Worm (Caenorhabditis elegans): ENCODE results near the gene cest-26.

cest-26 gene

DNA sequence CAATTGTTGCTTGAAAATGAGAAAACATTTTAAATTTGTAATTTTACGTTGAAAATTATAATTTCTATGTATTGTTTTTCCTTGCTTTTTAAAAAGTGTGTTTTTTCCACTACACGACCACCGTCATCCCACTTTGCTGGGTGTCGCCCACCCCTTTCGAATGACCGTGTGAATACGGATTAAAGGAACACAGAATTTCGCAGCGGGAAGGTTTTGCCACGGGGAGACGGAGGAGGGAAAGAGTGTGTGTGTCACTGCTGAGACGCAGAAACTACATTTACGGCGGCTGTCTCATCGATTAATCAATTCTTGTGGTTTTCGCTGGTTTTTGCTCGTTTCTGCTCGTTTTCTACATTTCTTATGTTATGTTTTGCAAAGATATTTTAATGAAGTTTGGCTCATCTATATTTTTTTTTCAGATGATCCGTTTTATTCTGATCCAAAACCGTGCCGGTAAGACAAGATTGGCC, 20.4 kb upstream of the cest-26 start, which contains the start of gene aps-2 (continued):
- no peak for TF ChIP-seq ama-1 (optimal IDR thresholded peaks at IDR 0.05)
- TF ChIP-seq unc-30 (tag; optimal IDR thresholded peaks at IDR 0.05), result no peak

DNA sequence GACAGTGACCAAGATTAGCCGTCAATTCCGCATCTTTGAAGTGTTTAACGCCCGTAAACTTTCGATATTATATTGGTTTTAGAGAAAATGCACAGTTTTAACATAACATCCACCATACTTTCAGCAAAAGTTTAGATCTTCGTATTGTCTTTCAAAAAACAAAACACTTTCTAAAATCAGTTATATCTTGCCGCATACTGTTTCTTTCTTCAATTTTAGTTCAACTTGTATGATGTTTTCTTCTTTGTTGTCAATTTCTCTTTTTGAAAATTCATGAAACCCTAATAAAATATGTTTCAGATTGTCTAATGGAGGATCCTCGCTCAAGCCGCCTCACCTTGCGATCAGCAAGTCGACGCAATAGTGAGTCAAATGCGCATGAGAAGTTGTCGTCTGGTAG, 16.4 kb upstream of the cest-26 start, which contains the start of gene F02E8.4:
TSS of gene F02E8.4 (plus strand) at position 301 of the 400 bp plus-strand sequence.
- TF ChIP-seq nhr-85 (tag) (peak; percentile 23), ztf-4 (tag; optimal IDR thresholded peaks at IDR 0.05) (no peak)

DNA sequence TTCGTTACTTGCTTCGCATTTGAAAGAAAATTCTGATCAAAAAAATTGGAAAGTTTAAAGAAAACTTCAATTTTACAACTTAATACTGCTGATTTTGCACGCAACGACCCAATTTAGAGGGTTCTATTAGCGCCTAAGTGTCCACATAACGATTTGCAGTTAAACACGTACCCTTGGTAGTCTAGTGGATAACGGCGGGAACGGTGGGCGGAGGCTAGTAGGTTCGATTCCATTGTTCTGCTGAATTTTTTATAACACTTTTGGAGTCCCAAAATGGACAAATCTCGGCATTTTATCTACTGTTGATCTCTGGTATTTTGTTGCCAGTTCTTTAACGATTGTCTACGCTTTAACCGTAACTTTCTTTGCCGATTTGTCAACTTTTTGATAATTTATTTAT, 15.6 kb upstream of the cest-26 start:
- TF ChIP-seq fkh-10 (GFP tag; optimal IDR thresholded peaks at IDR 0.05), result no peak
- TF ChIP-seq unc-130 (tag; optimal IDR thresholded peaks at IDR 0.05), result no peak
- TF ChIP-seq lsy-2 (tag; optimal IDR thresholded peaks at IDR 0.05), result no peak
- TF ChIP-seq pax-3 (tag; optimal IDR thresholded peaks at IDR 0.05), result no peak
- no peak for TF ChIP-seq lin-13 (GFP tag; optimal IDR thresholded peaks at IDR 0.05)
- no peak for TF ChIP-seq ztf-11 (tag; optimal IDR thresholded peaks at IDR 0.05)
- TF ChIP-seq elt-3 (tag; optimal IDR thresholded peaks at IDR 0.05), result no peak
- no peak for TF ChIP-seq efl-3 (GFP tag; optimal IDR thresholded peaks at IDR 0.05)
- TF ChIP-seq zag-1 (tag; optimal IDR thresholded peaks at IDR 0.05), result no peak
- no peak for TF ChIP-seq nhr-84 (tag; optimal IDR thresholded peaks at IDR 0.05)

DNA sequence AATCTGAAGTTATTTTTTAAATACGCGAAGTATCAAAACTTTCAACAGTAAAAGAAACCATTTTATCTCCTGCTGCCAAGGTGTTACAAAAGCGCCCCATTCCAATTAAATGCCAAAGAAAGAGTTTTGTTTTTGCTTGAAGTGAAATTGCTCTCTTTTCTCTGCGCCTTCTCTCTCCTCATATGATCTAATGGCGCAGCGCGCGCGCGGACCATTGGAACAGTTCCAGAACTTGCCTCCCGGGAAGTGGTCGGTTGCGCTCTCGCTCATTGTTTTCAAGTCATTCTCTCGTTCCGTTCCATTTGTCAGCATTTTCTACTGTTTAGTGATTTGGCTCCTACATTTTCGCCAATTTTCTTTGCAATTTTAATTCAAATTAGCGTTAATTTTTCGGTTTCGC, 14.5 kb upstream of the cest-26 start:
- no peak for TF ChIP-seq ceh-82 (tag; optimal IDR thresholded peaks at IDR 0.05)

DNA sequence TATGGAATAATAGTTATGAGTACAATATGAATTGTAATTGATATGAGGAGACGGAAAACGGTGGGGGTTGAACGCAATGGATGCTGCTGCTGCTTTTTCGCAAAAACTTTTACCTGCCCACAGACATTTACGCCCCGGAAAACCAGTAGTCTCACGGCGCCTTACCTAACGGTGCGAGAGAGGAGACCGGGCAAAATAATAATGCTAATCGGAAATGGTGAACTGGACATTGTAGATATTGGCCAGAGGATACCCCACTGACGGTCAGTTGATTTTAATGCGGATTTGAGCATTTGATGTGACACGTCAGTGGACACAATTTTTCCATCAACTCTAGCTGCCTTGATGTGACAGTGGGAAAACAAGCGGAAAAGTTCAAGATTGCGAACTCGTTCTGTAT, 10.8 kb upstream of the cest-26 start, which contains the start of gene mltn-13:
TSS of gene mltn-13 (minus strand) at position 101 of the 400 bp plus-strand sequence.
- TF ChIP-seq lin-13 (GFP tag; optimal IDR thresholded peaks at IDR 0.05) (no peak), ceh-88 (GFP tag; IDR thresholded peaks at IDR 0.05) (no peak), mab-9 (GFP tag; IDR thresholded peaks at IDR 0.05) (no peak), unc-62 (GFP tag; optimal IDR thresholded peaks at IDR 0.05) (no peak), C04F5.9 (tag; optimal IDR thresholded peaks at IDR 0.05) (no peak), zip-4 (GFP tag; optimal IDR thresholded peaks at IDR 0.05) (no peak), ceh-8 (GFP tag; optimal IDR thresholded peaks at IDR 0.05) (no peak), nhr-237 (tag; optimal IDR thresholded peaks at IDR 0.05) (no peak), rnt-1 (tag; optimal IDR thresholded peaks at IDR 0.05) (no peak), ets-5 (GFP tag; IDR thresholded peaks at IDR 0.05) (no peak), unc-98 (GFP tag; IDR thresholded peaks at IDR 0.05) (no peak), tlp-1 (tag; optimal IDR thresholded peaks at IDR 0.05) (no peak)

DNA sequence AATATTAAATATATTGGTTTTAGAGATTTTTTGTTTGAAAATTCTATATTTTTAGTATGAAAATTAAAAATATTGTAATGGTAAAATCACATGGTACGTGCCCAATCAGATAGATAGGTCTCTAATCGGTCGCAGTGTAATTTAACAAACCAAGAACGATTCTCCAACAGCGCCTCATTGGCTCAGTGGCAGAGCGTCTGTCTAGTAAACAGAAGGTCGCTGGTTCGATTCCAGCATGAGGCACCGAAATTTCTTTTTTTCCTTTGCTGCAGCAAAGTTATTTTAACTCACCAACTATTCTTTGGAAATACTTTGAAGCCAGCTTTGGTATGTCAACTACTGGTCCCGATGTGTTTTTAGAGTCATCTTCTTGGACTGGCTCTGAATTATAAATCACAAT, 7.4 kb upstream of the cest-26 start:
- TF ChIP-seq unc-30 (tag; optimal IDR thresholded peaks at IDR 0.05) (no peak), blmp-1 (tag; optimal IDR thresholded peaks at IDR 0.05) (no peak), lin-13 (GFP tag; optimal IDR thresholded peaks at IDR 0.05) (no peak), C04F5.9 (tag; optimal IDR thresholded peaks at IDR 0.05) (no peak), nhr-28 (tag; optimal IDR thresholded peaks at IDR 0.05) (no peak), unc-98 (GFP tag; IDR thresholded peaks at IDR 0.05) (no peak), irx-1 (tag; optimal IDR thresholded peaks at IDR 0.05) (no peak), pqm-1 (tag; optimal IDR thresholded peaks at IDR 0.05) (no peak), skn-1 (tag; optimal IDR thresholded peaks at IDR 0.05) (no peak), tlp-1 (tag; optimal IDR thresholded peaks at IDR 0.05) (no peak), ceh-63 (GFP tag; optimal IDR thresholded peaks at IDR 0.05) (no peak), nhr-76 (tag; optimal IDR thresholded peaks at IDR 0.05) (no peak), elt-2 (tag; optimal IDR thresholded peaks at IDR 0.05) (no peak), nhr-84 (tag; optimal IDR thresholded peaks at IDR 0.05) (no peak), ceh-90 (tag; optimal IDR thresholded peaks at IDR 0.05) (no peak), ets-5 (GFP tag; IDR thresholded peaks at IDR 0.05) (no peak), zag-1 (tag; optimal IDR thresholded peaks at IDR 0.05) (no peak), nhr-47 (tag; optimal IDR thresholded peaks at IDR 0.05) (no peak), unc-62 (GFP tag; optimal IDR thresholded peaks at IDR 0.05) (no peak), ztf-4 (tag; optimal IDR thresholded peaks at IDR 0.05) (no peak), alr-1 (tag; optimal IDR thresholded peaks at IDR 0.05; ENCODE audit: borderline replicate concordance) (no peak), aha-1 (tag; optimal IDR thresholded peaks at IDR 0.05) (no peak), mdl-1 (tag; optimal IDR thresholded peaks at IDR 0.05) (peak in 1 of 2 experiments; percentile 44), sup-37 (GFP tag; optimal IDR thresholded peaks at IDR 0.05) (peak; percentile 2), zip-4 (GFP tag; optimal IDR thresholded peaks at IDR 0.05) (no peak), fos-1 (tag; optimal IDR thresholded peaks at IDR 0.05) (no peak), nhr-85 (tag) (no peak), lin-14 (GFP tag; optimal IDR thresholded peaks at IDR 0.05) (peak; percentile 17), nhr-237 (tag; optimal IDR thresholded peaks at IDR 0.05) (no peak), snu-23 (GFP tag; optimal IDR thresholded peaks at IDR 0.05) (peak; percentile 64)

All from whole organism, L1 larva.